Fruit fly (Drosophila melanogaster) Kc167 (cell line): Measurements from ENCODE around the gene Ttc1.

ENCODE experiments used
- Myc ChIP-seq: fragments of >200 bp; optimal IDR thresholded peaks from 2 replicates; lab custom pipeline; 2017; ENCODE audit warnings: missing external identifiers
- Sin3A ChIP-seq: fragments of >200 bp; optimal IDR thresholded peaks from 2 replicates; lab custom pipeline; 2018; ENCODE audit warnings: missing external identifiers
- h ChIP-seq: fragments of >200 bp; optimal IDR thresholded peaks from 3 replicates; lab custom pipeline; 2018; ENCODE audit warnings: missing external identifiers
- insv ChIP-seq: fragments of >200 bp; optimal IDR thresholded peaks from 3 replicates; lab custom pipeline; 2018; ENCODE audit warnings: missing external identifiers
- psq ChIP-seq: fragments of >200 bp; optimal IDR thresholded peaks from 2 replicates; lab custom pipeline; 2017; ENCODE audit warnings: missing external identifiers
- ttk ChIP-seq: sonication (Bioruptor generic); optimal IDR thresholded peaks from 2 replicates; lab custom pipeline; 2017; ENCODE audit warnings: missing external identifiers

- TF ChIP-seq insv (lab: Kevin White, UChicago): no peak
- no peak for TF ChIP-seq psq
- TF ChIP-seq h: no peak
- TF ChIP-seq ttk: no peak
- no peak for TF ChIP-seq Myc (lab: Kevin White, UChicago)
- TF ChIP-seq Sin3A (lab: Kevin White, UChicago): no peak
These were observed 29.1 kb downstream of the Ttc1 start for dm6 chr3R:16413734-16414133.
